Worm (Caenorhabditis elegans): ENCODE measurements around the gene F10D2.16.

DNA sequence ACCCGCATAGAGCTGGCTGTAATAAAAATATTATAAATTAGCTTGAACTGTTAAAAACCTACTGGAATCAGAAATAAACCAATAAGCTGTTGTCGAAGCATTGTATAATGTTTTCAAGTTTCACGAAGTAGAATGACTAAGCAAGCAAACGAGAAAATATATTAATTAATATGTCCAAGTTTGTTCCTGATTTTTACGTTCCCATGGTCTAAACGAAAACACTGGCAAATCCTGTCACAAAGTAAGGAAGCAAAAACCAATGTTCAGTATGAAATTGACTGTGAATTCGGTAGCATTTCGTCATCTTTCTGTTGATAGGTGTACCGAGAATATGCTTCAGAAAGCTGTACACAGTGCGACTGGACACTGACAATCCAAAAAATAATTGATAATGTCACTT, 13.9 kb upstream of the F10D2.16 start, which contains the start of gene srx-34:
- no peak for TF ChIP-seq flt-1 (GFP tag; IDR thresholded peaks at IDR 0.05)
- TF ChIP-seq sea-1 (GFP tag; conservative IDR thresholded peaks at IDR 0.05): no peak
- TF ChIP-seq tbx-11 (GFP tag; IDR thresholded peaks at IDR 0.05): no peak
- no peak for TF ChIP-seq ama-1 (optimal IDR thresholded peaks at IDR 0.05)
- no peak for TF ChIP-seq B0310.2 (tag; optimal IDR thresholded peaks at IDR 0.05)
- no peak for TF ChIP-seq aly-1 (tag; optimal IDR thresholded peaks at IDR 0.05)
- no peak for TF ChIP-seq ets-7 (tag; optimal IDR thresholded peaks at IDR 0.05)
- TF ChIP-seq ceh-13 (GFP tag; optimal IDR thresholded peaks at IDR 0.05): no peak

Measured in whole organism, early embryonic.